Worm (Caenorhabditis elegans) whole organism, young adult: ENCODE measurements around the gene Y48A6B.9.
A peak's percentile ranks its signal among the peaks of the same experiment; 100 is the strongest.

Experiments
- C17E4.6 ChIP-seq: fragments of 200-800 bp; sonication (Bioruptor generic); IDR thresholded peaks from 2 replicates; pipeline ENCODE4 v1.3.6; 2022; ENCODE audit warnings: missing genetic modification reagents, missing genetic modification characterization, missing compliant biosample characterization
- D2030.7 ChIP-seq: fragments of 200-800 bp; sonication (Bioruptor generic); IDR thresholded peaks from 2 replicates; pipeline ENCODE4 v1.3.6; 2022; ENCODE audit warnings: missing genetic modification reagents, missing genetic modification characterization, missing compliant biosample characterization
- F22D6.2 ChIP-seq: sonication (generic microtip); optimal IDR thresholded peaks from 2 replicates; lab custom pipeline; 2016; ENCODE audit warnings: mild to moderate bottlenecking, missing genetic modification characterization, missing compliant biosample characterization
- F33H1.4 ChIP-seq: fragments of 200-800 bp; sonication (Bioruptor generic); IDR thresholded peaks from 2 replicates; pipeline ENCODE4 v1.3.6; 2022; ENCODE audit warnings: missing genetic modification reagents, missing genetic modification characterization, missing compliant biosample characterization
- F37B4.10 ChIP-seq: fragments of 200-800 bp; sonication (Bioruptor generic); IDR thresholded peaks from 2 replicates; pipeline ENCODE4 v1.3.6; 2022; ENCODE audit warnings: missing genetic modification characterization, missing compliant biosample characterization
- F57C9.4 ChIP-seq: sonication (generic microtip); optimal IDR thresholded peaks from 2 replicates; lab custom pipeline; 2017; ENCODE audit warnings: mild to moderate bottlenecking, missing genetic modification characterization, missing compliant biosample characterization
- Y53F4B.3 ChIP-seq: fragments of 200-800 bp; sonication (Bioruptor generic); IDR thresholded peaks from 2 replicates; pipeline ENCODE4 v1.3.6; 2022; ENCODE audit warnings: missing genetic modification reagents, missing genetic modification characterization, missing compliant biosample characterization
- Y56A3A.18 ChIP-seq: fragments of 200-800 bp; sonication (Bioruptor generic); IDR thresholded peaks from 2 replicates; pipeline ENCODE4 v1.3.6; 2022; ENCODE audit warnings: missing genetic modification reagents, missing genetic modification characterization, missing compliant biosample characterization
- Y79H2A.3 ChIP-seq: fragments of 200-800 bp; sonication (Bioruptor generic); conservative IDR thresholded peaks from 2 replicates; pipeline ENCODE4 v1.3.6; 2022; ENCODE audit warnings: missing genetic modification reagents, missing genetic modification characterization, missing compliant biosample characterization
- attf-5 ChIP-seq: fragments of 200-800 bp; sonication (Bioruptor generic); optimal IDR thresholded peaks from 2 replicates; lab custom pipeline; 2018; ENCODE audit warnings: mild to moderate bottlenecking, missing genetic modification characterization, missing compliant biosample characterization
- attf-6 ChIP-seq: fragments of 200-800 bp; sonication (Bioruptor generic); IDR thresholded peaks from 2 replicates; pipeline ENCODE4 v1.3.6; 2022; ENCODE audit warnings: missing genetic modification reagents, missing genetic modification characterization, missing compliant biosample characterization
- cebp-1 ChIP-seq, 2 experiments: fragments of 200-800 bp in 1 of 2; sonication (Bioruptor generic) in 1 of 2; sonication (generic microtip) in 1 of 2; IDR thresholded peaks in 1 of 2; optimal IDR thresholded peaks in 1 of 2; 2 replicates each; pipeline versions ENCODE4 v1.3.6 to Lab custom; 2017 to 2022; ENCODE audit warnings: missing compliant biosample characterization in 2 of 2, missing genetic modification characterization in 2 of 2, mild to moderate bottlenecking in 1 of 2, missing genetic modification reagents in 1 of 2, moderate library complexity in 1 of 2
- ceh-40 ChIP-seq: fragments of 200-800 bp; sonication (Bioruptor generic); IDR thresholded peaks from 2 replicates; pipeline ENCODE4 v1.3.6; 2022; ENCODE audit warnings: missing genetic modification characterization, missing compliant biosample characterization
- die-1 ChIP-seq: sonication (generic microtip); optimal IDR thresholded peaks from 2 replicates; lab custom pipeline; 2016; ENCODE audit warnings: missing genotype, mild to moderate bottlenecking, missing genetic modification characterization, missing compliant biosample characterization
- dox-1 ChIP-seq: fragments of 200-800 bp; sonication (Bioruptor generic); IDR thresholded peaks from 2 replicates; pipeline ENCODE4 v1.3.6; 2022; ENCODE audit warnings: missing genetic modification reagents, missing genetic modification characterization, missing compliant biosample characterization
- efl-1 ChIP-seq: fragments of 150-350 bp; optimal IDR thresholded peaks from 2 replicates; lab custom pipeline; 2014; ENCODE audit warnings: missing biosample characterization, missing genetic modification reagents, missing genetic modification characterization
- egl-18 ChIP-seq: fragments of 200-800 bp; sonication (Bioruptor generic); IDR thresholded peaks from 2 replicates; pipeline ENCODE4 v1.3.6; 2022; ENCODE audit warnings: missing genetic modification reagents, missing genetic modification characterization, missing compliant biosample characterization
- ets-4 ChIP-seq: fragments of 200-800 bp; sonication (Bioruptor generic); optimal IDR thresholded peaks from 2 replicates; lab custom pipeline; 2018; ENCODE audit warnings: mild to moderate bottlenecking, missing genetic modification characterization, missing compliant biosample characterization
- hlh-12 ChIP-seq: sonication (generic microtip); optimal IDR thresholded peaks from 2 replicates; lab custom pipeline; 2016; ENCODE audit warnings: missing genetic modification characterization, missing compliant biosample characterization
- hlh-26 ChIP-seq: fragments of 200-800 bp; sonication (Bioruptor generic); conservative IDR thresholded peaks from 2 replicates; pipeline ENCODE4 v1.3.6; 2022; ENCODE audit warnings: missing genetic modification reagents, missing genetic modification characterization, missing compliant biosample characterization
- hmg-1.2 ChIP-seq: fragments of 200-800 bp; sonication (Bioruptor generic); IDR thresholded peaks from 2 replicates; pipeline ENCODE4 v1.3.6; 2022; ENCODE audit warnings: missing genetic modification reagents, missing genetic modification characterization, missing compliant biosample characterization
- hrde-1 ChIP-seq: sonication (generic microtip); optimal IDR thresholded peaks from 2 replicates; lab custom pipeline; 2016; ENCODE audit warnings: missing genetic modification characterization, mild to moderate bottlenecking, missing compliant biosample characterization, moderate library complexity, missing genotype, missing genetic modification reagents, borderline replicate concordance
- hsf-1 ChIP-seq: fragments of 200-800 bp; sonication (Bioruptor generic); IDR thresholded peaks from 2 replicates; pipeline ENCODE4 v1.3.6; 2022; ENCODE audit warnings: missing genetic modification reagents, missing genetic modification characterization, missing compliant biosample characterization
- lag-1 ChIP-seq: fragments of 200-800 bp; sonication (Bioruptor generic); IDR thresholded peaks from 2 replicates; pipeline ENCODE4 v1.3.6; 2022; ENCODE audit warnings: missing genetic modification reagents, missing genetic modification characterization, missing compliant biosample characterization
- let-526 ChIP-seq: fragments of 200-800 bp; sonication (Bioruptor generic); IDR thresholded peaks from 2 replicates; pipeline ENCODE4 v1.3.6; 2022; ENCODE audit warnings: missing genetic modification reagents, missing genetic modification characterization, missing compliant biosample characterization
- lin-26 ChIP-seq: fragments of 200-800 bp; sonication (Bioruptor generic); IDR thresholded peaks from 2 replicates; pipeline ENCODE4 v1.3.6; 2022; ENCODE audit warnings: missing genetic modification reagents, missing genetic modification characterization, missing compliant biosample characterization
- lin-35 ChIP-seq, 3 experiments: fragments of 150-350 bp in 2 of 3; sonication (generic microtip) in 1 of 3; optimal IDR thresholded peaks; 2 replicates each; lab custom pipeline; 2014 to 2018; ENCODE audit warnings: missing biosample characterization in 3 of 3, missing genetic modification characterization in 3 of 3, missing genetic modification reagents in 3 of 3
- lin-40 ChIP-seq: sonication (generic microtip); optimal IDR thresholded peaks from 2 replicates; lab custom pipeline; 2016; ENCODE audit warnings: missing genetic modification characterization, mild to moderate bottlenecking, missing compliant biosample characterization, missing genotype, missing genetic modification reagents
- madf-3 ChIP-seq: fragments of 200-800 bp; sonication (Bioruptor generic); IDR thresholded peaks from 2 replicates; pipeline ENCODE4 v1.3.6; 2022; ENCODE audit warnings: missing genetic modification reagents, missing genetic modification characterization, missing compliant biosample characterization
- mxl-1 ChIP-seq: sonication (generic microtip); optimal IDR thresholded peaks from 2 replicates; lab custom pipeline; 2016; ENCODE audit warnings: missing genetic modification characterization, missing compliant biosample characterization
- nfyb-1 ChIP-seq: fragments of 200-800 bp; sonication (Bioruptor generic); IDR thresholded peaks from 2 replicates; pipeline ENCODE4 v1.3.6; 2022; ENCODE audit warnings: missing genetic modification reagents, missing genetic modification characterization, missing compliant biosample characterization
- nhr-27 ChIP-seq: fragments of 200-800 bp; sonication (Bioruptor generic); optimal IDR thresholded peaks from 2 replicates; lab custom pipeline; 2018; ENCODE audit warnings: mild to moderate bottlenecking, missing genetic modification characterization, moderate library complexity, missing compliant biosample characterization
- nhr-80 ChIP-seq: sonication (generic microtip); optimal IDR thresholded peaks from 2 replicates; lab custom pipeline; 2016; ENCODE audit warnings: missing genetic modification characterization, missing compliant biosample characterization
- pha-4 ChIP-seq: fragments of 150-350 bp; sonication (generic microtip); optimal IDR thresholded peaks from 2 replicates; lab custom pipeline; 2014; ENCODE audit warnings: missing biosample characterization, missing genetic modification reagents, missing genetic modification characterization
- somi-1 ChIP-seq: fragments of 200-800 bp; sonication (Bioruptor generic); optimal IDR thresholded peaks from 2 replicates; lab custom pipeline; 2018; ENCODE audit warnings: mild to moderate bottlenecking, missing genetic modification characterization, missing compliant biosample characterization
- tbp1 ChIP-seq: fragments of 200-800 bp; sonication (Bioruptor generic); optimal IDR thresholded peaks from 2 replicates; lab custom pipeline; 2018; ENCODE audit warnings: mild to moderate bottlenecking, missing genetic modification characterization, missing compliant biosample characterization
- zfh-2 ChIP-seq: fragments of 200-800 bp; sonication (Bioruptor generic); conservative IDR thresholded peaks from 2 replicates; pipeline ENCODE4 v1.3.6; 2022; ENCODE audit warnings: missing genetic modification reagents, missing genetic modification characterization, missing compliant biosample characterization
- ztf-22 ChIP-seq: fragments of 200-800 bp; sonication (Bioruptor generic); optimal IDR thresholded peaks from 2 replicates; lab custom pipeline; 2018; ENCODE audit warnings: mild to moderate bottlenecking, missing genetic modification characterization, moderate library complexity, missing compliant biosample characterization

The Y48A6B.9 gene

DNA sequence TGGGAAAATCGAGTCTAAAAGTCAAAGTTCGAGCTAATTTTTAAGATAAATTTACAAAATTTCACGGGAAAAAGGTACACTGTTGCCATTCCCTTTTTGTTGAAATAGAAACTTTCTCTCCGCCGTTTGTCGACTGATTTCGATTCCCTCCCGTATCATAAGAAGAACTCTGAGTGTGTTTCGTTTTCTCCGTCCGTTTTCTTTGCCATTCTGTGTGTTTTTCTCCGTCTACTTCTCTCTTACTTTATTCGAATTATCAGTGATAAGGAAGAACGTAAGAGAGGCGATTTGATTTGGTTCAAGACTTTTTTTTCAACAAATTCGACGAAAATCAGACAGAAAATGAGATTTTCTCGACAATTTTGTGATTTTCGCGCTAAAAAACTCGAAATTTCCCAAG lies 13.6 kb downstream of the Y48A6B.9 start:
- TF ChIP-seq Y79H2A.3 (GFP tag; lab: Robert Waterston, UW) (no peak), madf-3 (GFP tag; lab: Robert Waterston, UW) (no peak), cebp-1 (GFP tag; IDR thresholded peaks at IDR 0.05; lab: Robert Waterston, UW) (no peak), cebp-1 (tag; optimal IDR thresholded peaks at IDR 0.05; lab: Kevin White, UChicago) (peak; percentile 2), F22D6.2 (no peak), Y56A3A.18 (GFP tag; lab: Robert Waterston, UW) (no peak), ceh-40 (GFP tag; lab: Robert Waterston, UW) (no peak), nhr-80 (tag; lab: Kevin White, UChicago) (peak; percentile 76)

DNA sequence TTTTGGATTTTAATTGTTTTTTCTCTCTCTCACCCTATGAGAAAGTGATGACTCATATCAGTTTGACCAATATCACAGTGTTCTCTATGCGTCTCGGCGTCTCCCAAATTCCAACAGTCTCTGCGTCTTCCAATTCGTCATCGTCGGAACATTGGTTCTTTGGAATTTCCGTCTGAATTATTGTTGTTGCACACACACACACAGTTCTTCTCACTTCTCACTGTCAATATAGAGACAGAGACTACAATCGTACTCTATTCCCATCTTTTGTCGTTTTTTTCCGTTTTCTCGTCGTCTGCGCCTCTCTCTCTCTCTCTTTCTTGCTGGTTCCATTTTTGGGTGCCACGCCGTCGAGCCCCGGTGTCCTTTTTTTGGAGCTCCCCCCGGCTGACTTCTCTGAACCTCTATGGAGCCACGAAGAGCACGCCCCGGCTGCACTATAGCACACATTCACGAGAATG lies 17.7 kb downstream of the Y48A6B.9 start:
- TF ChIP-seq zfh-2: peak; percentile 90
- TF ChIP-seq let-526 (GFP tag; lab: Robert Waterston, UW): no peak
- TF ChIP-seq pha-4 (tag; lab: Kevin White, UChicago): peak; percentile 35
- peak; percentile 21; the same call in 1 of the 2 replicates for TF ChIP-seq dox-1 (GFP tag; lab: Robert Waterston, UW)
- TF ChIP-seq egl-18: no peak
- peak; percentile 13 for TF ChIP-seq tbp1 (GFP tag; lab: Kevin White, UChicago)
- TF ChIP-seq attf-5 (GFP tag; lab: Kevin White, UChicago): peak; percentile 39
- no peak for TF ChIP-seq C17E4.6
- TF ChIP-seq mxl-1 (tag; lab: Kevin White, UChicago): no peak
- no peak for TF ChIP-seq hsf-1 (GFP tag; lab: Robert Waterston, UW)
- TF ChIP-seq ztf-22 (GFP tag; lab: Kevin White, UChicago): no peak
- peak; percentile 34 for TF ChIP-seq nhr-80 (tag; lab: Kevin White, UChicago)
- no peak for TF ChIP-seq somi-1
- TF ChIP-seq die-1 (tag; lab: Kevin White, UChicago): no peak
- TF ChIP-seq hmg-1.2: peak; percentile 77; the same call in 1 of the 2 replicates
- peak; percentile 11; the same call in 1 of the 2 replicates for TF ChIP-seq cebp-1 (GFP tag; IDR thresholded peaks at IDR 0.05; lab: Robert Waterston, UW)
- peak; percentile 29 for TF ChIP-seq cebp-1 (tag; optimal IDR thresholded peaks at IDR 0.05; lab: Kevin White, UChicago)
- TF ChIP-seq lin-26 (GFP tag; lab: Robert Waterston, UW): no peak
- TF ChIP-seq lin-40 (tag; lab: Kevin White, UChicago): peak; percentile 32
- TF ChIP-seq F57C9.4 (tag; lab: Kevin White, UChicago): no peak

DNA sequence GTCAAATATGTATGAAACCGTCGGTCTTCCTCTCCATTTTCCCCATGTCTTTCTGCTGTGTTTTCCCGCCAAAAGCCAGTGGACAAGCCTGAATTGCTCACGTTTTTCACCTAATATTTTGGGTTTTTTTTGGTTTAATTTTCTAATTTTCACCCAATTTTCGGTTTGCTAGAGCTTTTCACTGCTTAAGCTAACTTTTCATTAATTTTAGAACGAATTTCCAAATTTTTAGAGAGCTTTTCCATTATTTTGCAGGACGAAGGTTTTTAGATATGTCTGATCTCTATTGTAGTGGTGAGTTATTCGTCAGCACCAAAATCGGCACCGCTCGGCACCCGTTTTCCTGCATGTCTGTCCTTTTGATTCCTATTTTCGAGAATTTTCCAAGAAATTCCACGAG lies 20.6 kb downstream of the Y48A6B.9 start:
- TF ChIP-seq lag-1 (GFP tag; lab: Robert Waterston, UW): no peak
- no peak for TF ChIP-seq attf-6
- no peak for TF ChIP-seq nhr-27 (tag; lab: Kevin White, UChicago)
- no peak for TF ChIP-seq hrde-1 (tag; lab: Kevin White, UChicago)
- TF ChIP-seq hlh-26: no peak
- TF ChIP-seq hlh-12 (tag; lab: Kevin White, UChicago): no peak
- TF ChIP-seq F33H1.4 (GFP tag; lab: Robert Waterston, UW): no peak
- no peak for TF ChIP-seq lin-40 (tag; lab: Kevin White, UChicago)
- TF ChIP-seq let-526 (GFP tag; lab: Robert Waterston, UW): no peak
- no peak for TF ChIP-seq efl-1
- TF ChIP-seq D2030.7: no peak
- TF ChIP-seq zfh-2: no peak
- no peak for TF ChIP-seq Y53F4B.3 (GFP tag; lab: Robert Waterston, UW)
- no peak for TF ChIP-seq ets-4
- no peak for TF ChIP-seq F37B4.10 (GFP tag; lab: Robert Waterston, UW)
- no peak for TF ChIP-seq nfyb-1 (GFP tag; lab: Robert Waterston, UW)
- no peak for TF ChIP-seq lin-35 (GFP tag; optimal IDR thresholded peaks at IDR 0.05; lab: Kevin White, UChicago)
- no peak for TF ChIP-seq ztf-22 (GFP tag; lab: Kevin White, UChicago)
- TF ChIP-seq nhr-80 (tag; lab: Kevin White, UChicago): no peak
